Worm (Caenorhabditis elegans) whole organism, late embryonic: ENCODE measurements around the gene srh-128.

ENCODE experiments used
- C08G9.2 ChIP-seq: sonication (generic microtip); optimal IDR thresholded peaks from 2 replicates; lab custom pipeline; 2016; ENCODE audit warnings: mild to moderate bottlenecking, missing genetic modification characterization, moderate library complexity, missing compliant biosample characterization
- K09A11.1 ChIP-seq: sonication (generic microtip); optimal IDR thresholded peaks from 2 replicates; lab custom pipeline; 2017; ENCODE audit warnings: antibody characterized with exemption, mild to moderate bottlenecking, missing genetic modification characterization, missing compliant biosample characterization; ENCODE audit not compliant: insufficient read depth
- T23F11.4 ChIP-seq: fragments of 200-800 bp; sonication (Bioruptor generic); optimal IDR thresholded peaks from 2 replicates; lab custom pipeline; 2018; ENCODE audit warnings: mild to moderate bottlenecking, missing genetic modification characterization, missing compliant biosample characterization
- ama-1 ChIP-seq: fragments of 150-350 bp; optimal IDR thresholded peaks from 2 replicates; lab custom pipeline; 2014
- ceh-48 ChIP-seq: sonication (generic microtip); optimal IDR thresholded peaks from 2 replicates; lab custom pipeline; 2016; ENCODE audit warnings: missing genetic modification characterization, inconsistent platforms, missing compliant biosample characterization
- nfya-1 ChIP-seq: sonication (generic microtip); optimal IDR thresholded peaks from 2 replicates; lab custom pipeline; 2017; ENCODE audit warnings: missing genetic modification characterization, mild to moderate bottlenecking, missing compliant biosample characterization, antibody characterized with exemption, moderate library complexity
- pax-1 ChIP-seq: fragments of 150-350 bp; optimal IDR thresholded peaks from 2 replicates; lab custom pipeline; 2014; ENCODE audit warnings: missing biosample characterization, missing genetic modification characterization
- pha-4 ChIP-seq: fragments of 150-350 bp; optimal IDR thresholded peaks from 2 replicates; lab custom pipeline; 2018; ENCODE audit warnings: missing biosample characterization, missing genetic modification reagents, missing genetic modification characterization

ce11 chrII:2725561-2725960 is 20.5 kb upstream of the srh-128 start, which contains the start of the genes T05A8.11 and nep-2:
- TF ChIP-seq pha-4 (tag; lab: Kevin White, UChicago), result no peak
- TF ChIP-seq K09A11.1 (tag; lab: Kevin White, UChicago), result no peak
- no peak for TF ChIP-seq pax-1 (tag; lab: Kevin White, UChicago)
- no peak for TF ChIP-seq T23F11.4
- no peak for TF ChIP-seq nfya-1 (tag; lab: Kevin White, UChicago)
- no peak for TF ChIP-seq ama-1 (lab: Kevin White, UChicago)
- no peak for TF ChIP-seq ceh-48
- no peak for TF ChIP-seq C08G9.2 (tag; lab: Kevin White, UChicago)
